Worm (Caenorhabditis elegans) whole organism, early embryonic: ENCODE data around the gene ceh-7.

ENCODE experiments used
- B0310.2 ChIP-seq: sonication (generic microtip); optimal IDR thresholded peaks from 2 replicates; lab custom pipeline; 2016; ENCODE audit warnings: mild to moderate bottlenecking, missing genetic modification characterization, missing compliant biosample characterization
- F13C5.2 ChIP-seq: sonication (generic microtip); optimal IDR thresholded peaks from 2 replicates; lab custom pipeline; 2017; ENCODE audit warnings: mild to moderate bottlenecking, missing genetic modification characterization, inconsistent platforms, missing compliant biosample characterization
- aly-1 ChIP-seq: sonication (generic microtip); optimal IDR thresholded peaks from 2 replicates; lab custom pipeline; 2016; ENCODE audit warnings: missing genetic modification characterization, missing compliant biosample characterization
- ama-1 ChIP-seq: fragments of 150-350 bp; optimal IDR thresholded peaks from 2 replicates; lab custom pipeline; 2014
- flt-1 ChIP-seq: fragments of 200-800 bp; sonication (Bioruptor generic); IDR thresholded peaks from 2 replicates; pipeline ENCODE4 v1.3.6; 2022; ENCODE audit warnings: missing genetic modification characterization, missing compliant biosample characterization
- hmbx-1 ChIP-seq: sonication (generic microtip); optimal IDR thresholded peaks from 2 replicates; lab custom pipeline; 2016; ENCODE audit warnings: mild to moderate bottlenecking, missing genetic modification characterization, missing compliant biosample characterization
- hmg-4 ChIP-seq: fragments of 200-800 bp; sonication (Bioruptor generic); optimal IDR thresholded peaks from 2 replicates; lab custom pipeline; 2018; ENCODE audit warnings: mild to moderate bottlenecking, missing genetic modification characterization, missing compliant biosample characterization
- hnd-1 ChIP-seq: sonication (generic microtip); optimal IDR thresholded peaks from 2 replicates; lab custom pipeline; 2016; ENCODE audit warnings: missing genetic modification characterization, missing compliant biosample characterization
- scrt-1 ChIP-seq: fragments of 200-800 bp; sonication (Bioruptor generic); IDR thresholded peaks from 2 replicates; pipeline ENCODE4 v1.3.6; 2022; ENCODE audit warnings: missing genetic modification characterization, missing compliant biosample characterization
- sea-1 ChIP-seq: fragments of 200-800 bp; sonication (Bioruptor generic); conservative IDR thresholded peaks from 2 replicates; pipeline ENCODE4 v1.3.6; 2022; ENCODE audit warnings: missing genetic modification characterization, missing compliant biosample characterization
- tbx-11 ChIP-seq: fragments of 200-800 bp; sonication (Bioruptor generic); IDR thresholded peaks from 2 replicates; pipeline ENCODE4 v1.3.6; 2022; ENCODE audit warnings: missing genetic modification characterization, missing compliant biosample characterization
- tbx-37 ChIP-seq: fragments of 200-800 bp; sonication (Bioruptor generic); conservative IDR thresholded peaks from 2 replicates; pipeline ENCODE4 v1.3.6; 2022; ENCODE audit warnings: missing genetic modification reagents, missing genetic modification characterization, missing compliant biosample characterization
- tra-4 ChIP-seq: sonication (generic microtip); optimal IDR thresholded peaks from 2 replicates; lab custom pipeline; 2017; ENCODE audit warnings: missing genetic modification characterization, missing compliant biosample characterization

DNA sequence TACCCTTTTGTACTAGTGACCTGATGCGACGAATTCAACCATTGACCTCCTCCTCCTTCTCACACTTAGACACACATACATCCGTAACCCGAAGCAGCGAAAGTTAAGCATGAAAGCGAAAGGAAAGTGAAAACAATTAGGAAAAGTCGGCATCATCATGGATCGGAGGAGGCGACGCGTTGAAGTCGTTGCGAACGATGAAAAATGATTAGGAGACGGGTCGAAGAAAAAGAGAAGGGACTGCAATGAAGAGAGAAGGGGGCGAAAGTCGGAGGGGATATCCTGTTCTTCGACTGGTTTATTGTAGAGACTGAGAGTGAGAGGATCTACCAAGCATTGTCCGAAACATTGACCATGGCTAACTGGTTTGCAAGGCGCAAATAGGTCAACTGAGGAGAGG is 47.4 kb upstream of the ceh-7 start:
- TF ChIP-seq flt-1 (GFP tag; lab: Robert Waterston, UW) (no peak), ama-1 (no peak), hnd-1 (tag; lab: Kevin White, UChicago) (no peak), B0310.2 (tag; lab: Kevin White, UChicago) (no peak), aly-1 (tag; lab: Kevin White, UChicago) (no peak), sea-1 (GFP tag; lab: Robert Waterston, UW) (no peak), tbx-37 (GFP tag; lab: Robert Waterston, UW) (no peak), hmbx-1 (tag; lab: Kevin White, UChicago) (no peak), hmg-4 (GFP tag; lab: Kevin White, UChicago) (no peak), tbx-11 (no peak), scrt-1 (GFP tag; lab: Robert Waterston, UW) (no peak), tra-4 (tag; lab: Kevin White, UChicago) (no peak), F13C5.2 (tag; lab: Kevin White, UChicago) (no peak)
